Worm (Caenorhabditis elegans) whole organism, L1 larva: ENCODE results near the gene tmem-138.
A peak's percentile ranks its signal among the peaks of the same experiment; 100 is the strongest.

Source experiments
- C04F5.9 ChIP-seq: sonication (generic microtip); optimal IDR thresholded peaks from 2 replicates; lab custom pipeline; 2016; ENCODE audit warnings: missing genetic modification characterization, missing compliant biosample characterization
- C16A3.4 ChIP-seq: fragments of 150-350 bp; optimal IDR thresholded peaks from 2 replicates; lab custom pipeline; 2014; ENCODE audit warnings: missing biosample characterization, missing genetic modification characterization
- C34B4.2 ChIP-seq: sonication (generic microtip); optimal IDR thresholded peaks from 2 replicates; lab custom pipeline; 2017; ENCODE audit warnings: mild to moderate bottlenecking, missing genetic modification characterization, missing compliant biosample characterization
- F16B12.6 ChIP-seq: fragments of 150-350 bp; optimal IDR thresholded peaks from 2 replicates; lab custom pipeline; 2014; ENCODE audit warnings: missing biosample characterization, missing genetic modification characterization
- ama-1 ChIP-seq: fragments of 150-350 bp; optimal IDR thresholded peaks from 2 replicates; lab custom pipeline; 2014
- blmp-1 ChIP-seq: fragments of 150-350 bp; optimal IDR thresholded peaks from 2 replicates; lab custom pipeline; 2014; ENCODE audit warnings: missing biosample characterization, missing genetic modification characterization
- ceh-63 ChIP-seq: fragments of 200-800 bp; sonication (Bioruptor generic); optimal IDR thresholded peaks from 2 replicates; lab custom pipeline; 2018; ENCODE audit warnings: mild to moderate bottlenecking, missing genetic modification characterization, missing compliant biosample characterization
- ceh-8 ChIP-seq: fragments of 200-800 bp; sonication (Bioruptor generic); optimal IDR thresholded peaks from 2 replicates; lab custom pipeline; 2018; ENCODE audit warnings: mild to moderate bottlenecking, missing genetic modification characterization, moderate library complexity, missing compliant biosample characterization
- ceh-82 ChIP-seq, 3 experiments: fragments of 150-350 bp in 1 of 3; sonication (generic microtip) in 2 of 3; optimal IDR thresholded peaks; 2 replicates each; lab custom pipeline; 2014 to 2017; ENCODE audit warnings: missing biosample characterization in 3 of 3, missing genetic modification characterization in 3 of 3
- ceh-90 ChIP-seq: sonication (generic microtip); optimal IDR thresholded peaks from 2 replicates; lab custom pipeline; 2016; ENCODE audit warnings: missing genetic modification characterization, missing compliant biosample characterization
- ces-1 ChIP-seq: fragments of 150-350 bp; optimal IDR thresholded peaks from 2 replicates; lab custom pipeline; 2014; ENCODE audit warnings: missing biosample characterization, missing genetic modification reagents, missing genetic modification characterization
- dpl-1 ChIP-seq, 3 experiments: fragments of 150-350 bp in 2 of 3; sonication (generic microtip) in 1 of 3; optimal IDR thresholded peaks; 2 replicates each; lab custom pipeline; 2014 to 2017; ENCODE audit warnings: missing biosample characterization in 3 of 3, missing genetic modification characterization in 3 of 3, missing genetic modification reagents in 3 of 3
- efl-1 ChIP-seq, 4 experiments: fragments of 150-350 bp; optimal IDR thresholded peaks in 3 of 4; peaks in 1 of 4; 1 replicate in 1 of 4; 2 replicates in 3 of 4; lab custom pipeline; 2014; ENCODE audit warnings: missing biosample characterization in 2 of 4, missing genetic modification characterization in 2 of 4, missing genetic modification reagents in 2 of 4
- egl-13 ChIP-seq: sonication (generic microtip); optimal IDR thresholded peaks from 2 replicates; lab custom pipeline; 2016; ENCODE audit warnings: missing genotype, missing genetic modification reagents, missing genetic modification characterization, missing compliant biosample characterization
- egl-27 ChIP-seq, 2 experiments: fragments of 150-350 bp in 1 of 2; sonication (generic microtip); optimal IDR thresholded peaks; 3 replicates each; lab custom pipeline; 2017 to 2018; ENCODE audit warnings: missing biosample characterization in 2 of 2, missing genetic modification characterization in 2 of 2, missing genetic modification reagents in 2 of 2
- elt-2 ChIP-seq: sonication (generic microtip); optimal IDR thresholded peaks from 2 replicates; lab custom pipeline; 2016; ENCODE audit warnings: missing genetic modification characterization, mild to moderate bottlenecking, inconsistent platforms, missing compliant biosample characterization, missing genetic modification reagents
- elt-3 ChIP-seq, 6 experiments: fragments of 150-350 bp in 1 of 6; sonication (generic microtip); optimal IDR thresholded peaks; 2 replicates each; lab custom pipeline; 2017 to 2018; ENCODE audit warnings: missing biosample characterization in 6 of 6, missing genetic modification characterization in 6 of 6, inconsistent platforms in 1 of 6
- fkh-10 ChIP-seq: sonication (generic microtip); optimal IDR thresholded peaks from 2 replicates; lab custom pipeline; 2017; ENCODE audit warnings: missing biosample characterization, missing genetic modification reagents, missing genetic modification characterization
- fkh-4 ChIP-seq: sonication (generic microtip); optimal IDR thresholded peaks from 2 replicates; lab custom pipeline; 2016; ENCODE audit warnings: missing compliant biosample characterization, missing genetic modification characterization, borderline replicate concordance
- fkh-8 ChIP-seq: sonication (generic microtip); optimal IDR thresholded peaks from 2 replicates; lab custom pipeline; 2016; ENCODE audit warnings: mild to moderate bottlenecking, missing genetic modification characterization, missing compliant biosample characterization
- hlh-17 ChIP-seq: fragments of 200-800 bp; sonication (Bioruptor generic); optimal IDR thresholded peaks from 2 replicates; lab custom pipeline; 2018; ENCODE audit warnings: missing genetic modification characterization, mild to moderate bottlenecking, missing compliant biosample characterization, moderate library complexity, borderline replicate concordance
- isw-1 ChIP-seq: fragments of 200-800 bp; sonication (Bioruptor generic); IDR thresholded peaks from 2 replicates; pipeline ENCODE4 v1.3.6; 2022; ENCODE audit warnings: missing genetic modification characterization, missing compliant biosample characterization
- jun-1 ChIP-seq: fragments of 150-350 bp; optimal IDR thresholded peaks from 2 replicates; lab custom pipeline; 2014; ENCODE audit warnings: missing biosample characterization, missing genetic modification reagents, missing genetic modification characterization
- lin-13 ChIP-seq: fragments of 150-350 bp; optimal IDR thresholded peaks from 2 replicates; lab custom pipeline; 2014; ENCODE audit warnings: missing biosample characterization, missing genetic modification reagents, missing genetic modification characterization
- lin-14 ChIP-seq: fragments of 200-800 bp; sonication (Bioruptor generic); optimal IDR thresholded peaks from 2 replicates; lab custom pipeline; 2018; ENCODE audit warnings: mild to moderate bottlenecking, missing genetic modification characterization, moderate library complexity, missing compliant biosample characterization
- lin-35 ChIP-seq, 2 experiments: fragments of 150-350 bp; optimal IDR thresholded peaks; 2 replicates each; lab custom pipeline; 2014; ENCODE audit warnings: missing biosample characterization in 2 of 2, missing genetic modification characterization in 2 of 2, missing genetic modification reagents in 2 of 2
- lir-3 ChIP-seq: sonication (generic microtip); optimal IDR thresholded peaks from 2 replicates; lab custom pipeline; 2016; ENCODE audit warnings: mild to moderate bottlenecking, missing genetic modification characterization, moderate library complexity, missing compliant biosample characterization; ENCODE audit not compliant: poor library complexity
- lsy-2 ChIP-seq, 2 experiments: fragments of 150-350 bp; optimal IDR thresholded peaks; 2 replicates each; lab custom pipeline; 2014; ENCODE audit warnings: missing biosample characterization in 2 of 2, missing genetic modification characterization in 2 of 2
- mab-9 ChIP-seq: fragments of 200-800 bp; sonication (Bioruptor generic); IDR thresholded peaks from 2 replicates; pipeline ENCODE4 v1.3.6; 2022; ENCODE audit warnings: missing genetic modification reagents, missing genetic modification characterization, missing compliant biosample characterization
- mef-2 ChIP-seq: fragments of 150-350 bp; optimal IDR thresholded peaks from 2 replicates; lab custom pipeline; 2014; ENCODE audit warnings: missing biosample characterization, missing genetic modification characterization
- mep-1 ChIP-seq: fragments of 150-350 bp; optimal IDR thresholded peaks from 2 replicates; lab custom pipeline; 2014; ENCODE audit warnings: missing biosample characterization, missing genetic modification characterization
- nhr-12 ChIP-seq: sonication (generic microtip); optimal IDR thresholded peaks from 2 replicates; lab custom pipeline; 2017; ENCODE audit warnings: missing biosample characterization, missing genetic modification characterization
- nhr-19 ChIP-seq: fragments of 200-800 bp; sonication (Bioruptor generic); conservative IDR thresholded peaks from 2 replicates; pipeline ENCODE4 v1.3.6; 2022; ENCODE audit warnings: missing genetic modification characterization, missing compliant biosample characterization
- nhr-237 ChIP-seq: fragments of 150-350 bp; optimal IDR thresholded peaks from 2 replicates; lab custom pipeline; 2014; ENCODE audit warnings: missing biosample characterization, missing genetic modification characterization
- nhr-47 ChIP-seq: sonication (generic microtip); optimal IDR thresholded peaks from 2 replicates; lab custom pipeline; 2016; ENCODE audit warnings: mild to moderate bottlenecking, missing genetic modification characterization, moderate library complexity, missing compliant biosample characterization
- nhr-71 ChIP-seq: sonication (generic microtip); optimal IDR thresholded peaks from 2 replicates; lab custom pipeline; 2016; ENCODE audit warnings: mild to moderate bottlenecking, missing genetic modification characterization, moderate library complexity, missing compliant biosample characterization
- nhr-76 ChIP-seq: sonication (generic microtip); optimal IDR thresholded peaks from 2 replicates; lab custom pipeline; 2017; ENCODE audit warnings: missing biosample characterization, missing genetic modification characterization
- nhr-85 ChIP-seq: sonication (generic microtip); peaks from one replicate; lab custom pipeline; 2016; ENCODE audit warnings: missing genetic modification characterization, inconsistent platforms, missing compliant biosample characterization
- skn-1 ChIP-seq: fragments of 150-350 bp; optimal IDR thresholded peaks from 2 replicates; lab custom pipeline; 2014; ENCODE audit warnings: missing biosample characterization, missing genetic modification characterization
- snpc-4 ChIP-seq: fragments of 150-350 bp; optimal IDR thresholded peaks from 2 replicates; lab custom pipeline; 2014; ENCODE audit warnings: missing biosample characterization, missing genetic modification characterization
- snu-23 ChIP-seq: sonication (generic microtip); optimal IDR thresholded peaks from 2 replicates; lab custom pipeline; 2016; ENCODE audit warnings: missing genetic modification characterization, missing compliant biosample characterization
- sup-37 ChIP-seq: fragments of 200-800 bp; sonication (Bioruptor generic); optimal IDR thresholded peaks from 2 replicates; lab custom pipeline; 2018; ENCODE audit warnings: mild to moderate bottlenecking, missing genetic modification characterization, missing compliant biosample characterization
- swsn-7 ChIP-seq: sonication (generic microtip); optimal IDR thresholded peaks from 2 replicates; lab custom pipeline; 2016; ENCODE audit warnings: missing genetic modification characterization, missing compliant biosample characterization
- unc-30 ChIP-seq: sonication (generic microtip); optimal IDR thresholded peaks from 2 replicates; lab custom pipeline; 2017; ENCODE audit warnings: missing biosample characterization, missing genetic modification characterization
- unc-86 ChIP-seq: sonication (generic microtip); optimal IDR thresholded peaks from 2 replicates; lab custom pipeline; 2016; ENCODE audit warnings: missing genetic modification characterization, missing compliant biosample characterization
- vab-15 ChIP-seq: sonication (generic microtip); optimal IDR thresholded peaks from 2 replicates; lab custom pipeline; 2017; ENCODE audit warnings: missing genotype, mild to moderate bottlenecking, missing genetic modification characterization, missing compliant biosample characterization
- xbp-1 ChIP-seq: sonication (generic microtip); optimal IDR thresholded peaks from 2 replicates; lab custom pipeline; 2016; ENCODE audit warnings: missing genetic modification characterization, missing compliant biosample characterization
- zag-1 ChIP-seq: fragments of 150-350 bp; optimal IDR thresholded peaks from 2 replicates; lab custom pipeline; 2014; ENCODE audit warnings: missing biosample characterization, missing genetic modification characterization
- zip-4 ChIP-seq: fragments of 200-800 bp; sonication (Bioruptor generic); optimal IDR thresholded peaks from 2 replicates; lab custom pipeline; 2018; ENCODE audit warnings: mild to moderate bottlenecking, missing genetic modification characterization, moderate library complexity, missing compliant biosample characterization

tmem-138 gene

ce11 chrII:8137379-8137778 lies 19.7 kb upstream of the tmem-138 start (continued):
- TF ChIP-seq lsy-2 (tag; optimal IDR thresholded peaks at IDR 0.05; lab: Kevin White, UChicago) (peak; percentile 15 to 88), hlh-17 (GFP tag; lab: Kevin White, UChicago) (no peak), F16B12.6 (peak; percentile 24), ceh-63 (GFP tag; lab: Kevin White, UChicago) (no peak), efl-1 (optimal IDR thresholded peaks at IDR 0.05; lab: Kevin White, UChicago) (peak; percentile 65 to 73), efl-1 (GFP tag; optimal IDR thresholded peaks at IDR 0.05 in 1 of 2; lab: Kevin White, UChicago) (peak; percentile 65 to 97), nhr-19 (GFP tag; lab: Robert Waterston, UW) (no peak), lin-14 (peak; percentile 46), ces-1 (no peak)

DNA sequence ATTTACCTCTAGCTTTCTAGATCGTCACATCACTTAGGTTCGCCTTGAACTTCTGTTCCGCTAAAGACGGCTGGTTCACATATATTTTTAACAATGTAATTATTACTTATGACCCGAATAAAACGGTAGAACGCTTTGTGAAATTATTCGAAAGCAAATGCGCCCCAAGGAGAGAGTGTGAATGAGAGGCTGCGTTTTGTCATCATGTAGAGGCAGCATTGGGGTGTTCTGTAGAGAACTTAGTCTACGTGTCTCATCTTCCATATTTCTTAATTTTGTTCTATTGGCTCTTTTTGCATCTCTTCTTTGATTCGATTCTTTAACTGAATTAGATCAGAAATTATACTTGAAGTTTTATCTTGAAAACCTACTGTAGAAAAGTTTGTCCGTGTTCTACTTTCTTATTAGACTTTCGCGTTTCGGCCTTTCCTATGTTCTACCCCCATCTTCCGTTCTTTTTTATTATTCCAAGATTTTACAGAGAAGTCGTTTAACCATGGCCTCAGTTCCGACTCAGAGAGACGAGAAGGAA lies 19.0 kb upstream of the tmem-138 start, which contains the start of gene cdc-48.2:
TSS of gene cdc-48.2 (plus strand) at position 482 of the 532 bp plus-strand sequence.
- TF ChIP-seq ceh-90 (tag; lab: Kevin White, UChicago) (no peak), skn-1 (peak; percentile 96), lin-35 (GFP tag; optimal IDR thresholded peaks at IDR 0.05; lab: Kevin White, UChicago) (peak; percentile 5 to 30), egl-13 (tag; lab: Kevin White, UChicago) (no peak), F16B12.6 (no peak), nhr-85 (tag; lab: Kevin White, UChicago) (no peak), isw-1 (GFP tag; lab: Robert Waterston, UW) (no peak), blmp-1 (tag; lab: Kevin White, UChicago) (peak; percentile 36), nhr-71 (tag; lab: Kevin White, UChicago) (no peak), dpl-1 (GFP tag; optimal IDR thresholded peaks at IDR 0.05; lab: Kevin White, UChicago) (peak in 1 of 3 experiments; percentile 4), mep-1 (no peak), fkh-10 (GFP tag; lab: Kevin White, UChicago) (no peak), ceh-82 (tag; optimal IDR thresholded peaks at IDR 0.05; lab: Kevin White, UChicago) (no peak), mef-2 (tag; lab: Kevin White, UChicago) (no peak), vab-15 (tag; lab: Kevin White, UChicago) (no peak), ama-1 (lab: Kevin White, UChicago) (no peak), jun-1 (tag; lab: Kevin White, UChicago) (no peak), nhr-237 (tag; lab: Kevin White, UChicago) (no peak), ces-1 (no peak), zag-1 (no peak), egl-27 (tag; optimal IDR thresholded peaks at IDR 0.05; lab: Kevin White, UChicago) (no peak), efl-1 (optimal IDR thresholded peaks at IDR 0.05; lab: Kevin White, UChicago) (no peak), efl-1 (GFP tag; optimal IDR thresholded peaks at IDR 0.05 in 1 of 2; lab: Kevin White, UChicago) (peak; percentile 5 to 10), C34B4.2 (no peak), swsn-7 (no peak), fkh-8 (tag; lab: Kevin White, UChicago) (no peak), fkh-4 (tag; lab: Kevin White, UChicago) (no peak), mab-9 (GFP tag; lab: Robert Waterston, UW) (no peak), zip-4 (no peak), xbp-1 (no peak), elt-3 (tag; optimal IDR thresholded peaks at IDR 0.05; lab: Kevin White, UChicago) (no peak), ceh-8 (GFP tag; lab: Kevin White, UChicago) (no peak), nhr-76 (tag; lab: Kevin White, UChicago) (no peak), C16A3.4 (tag; lab: Kevin White, UChicago) (no peak), nhr-47 (no peak), unc-30 (tag; lab: Kevin White, UChicago) (no peak), lin-13 (no peak), lsy-2 (tag; optimal IDR thresholded peaks at IDR 0.05; lab: Kevin White, UChicago) (peak in 1 of 2 experiments; percentile 36), snpc-4 (no peak), lir-3 (tag; lab: Kevin White, UChicago) (no peak), elt-2 (tag; lab: Kevin White, UChicago) (no peak), C04F5.9 (no peak), nhr-12 (tag; lab: Kevin White, UChicago) (no peak), lin-14 (peak; percentile 4), sup-37 (GFP tag; lab: Kevin White, UChicago) (no peak), snu-23 (GFP tag; lab: Kevin White, UChicago) (no peak), unc-86 (tag; lab: Kevin White, UChicago) (no peak), hlh-17 (GFP tag; lab: Kevin White, UChicago) (no peak)
